Fruit fly (Drosophila melanogaster) Kc167 (cell line): ENCODE data around the gene CG32087.

Source experiments
- Myc ChIP-seq: fragments of >200 bp; optimal IDR thresholded peaks from 2 replicates; lab custom pipeline; 2017; ENCODE audit warnings: missing external identifiers
- ttk ChIP-seq: sonication (Bioruptor generic); optimal IDR thresholded peaks from 2 replicates; lab custom pipeline; 2017; ENCODE audit warnings: missing external identifiers

dm6 chr3L:11721498-11721946 is 10.4 kb upstream of the CG32087 start:
- TF ChIP-seq ttk (lab: Kevin White, UChicago), result no peak
- no peak for TF ChIP-seq Myc (lab: Kevin White, UChicago)
